Worm (Caenorhabditis elegans) whole organism, L2 larva: ENCODE measurements around the gene ZK121.2.

Source experiments
- Y55F3AM.14 ChIP-seq: fragments of 200-800 bp; sonication (Bioruptor generic); optimal IDR thresholded peaks from 2 replicates; lab custom pipeline; 2018; ENCODE audit warnings: mild to moderate bottlenecking, missing genetic modification characterization, missing compliant biosample characterization
- lin-11 ChIP-seq: fragments of 150-350 bp; sonication (generic microtip); optimal IDR thresholded peaks from 2 replicates; lab custom pipeline; 2014; ENCODE audit warnings: missing biosample characterization, missing genetic modification characterization, inconsistent platforms, mixed read lengths
- lsy-2 ChIP-seq, 2 experiments: fragments of 150-350 bp in 1 of 2; sonication (generic microtip) in 1 of 2; optimal IDR thresholded peaks; 2 replicates each; lab custom pipeline; 2014 to 2017; ENCODE audit warnings: missing biosample characterization in 2 of 2, missing genetic modification characterization in 2 of 2
- mdl-1 ChIP-seq, 2 experiments: fragments of 150-350 bp in 1 of 2; sonication (generic microtip) in 1 of 2; optimal IDR thresholded peaks; 2 replicates each; lab custom pipeline; 2017; ENCODE audit warnings: missing biosample characterization in 2 of 2, missing genetic modification characterization in 2 of 2
- nhr-10 ChIP-seq: sonication (generic microtip); optimal IDR thresholded peaks from 2 replicates; lab custom pipeline; 2017; ENCODE audit warnings: missing biosample characterization, missing genetic modification characterization
- unc-62 ChIP-seq: fragments of 150-350 bp; optimal IDR thresholded peaks from 2 replicates; lab custom pipeline; 2014; ENCODE audit warnings: missing biosample characterization, missing genetic modification reagents, missing genetic modification characterization
- ztf-11 ChIP-seq: sonication (generic microtip); optimal IDR thresholded peaks from 2 replicates; lab custom pipeline; 2017; ENCODE audit warnings: missing biosample characterization, missing genetic modification characterization

- TF ChIP-seq ztf-11 (tag; lab: Kevin White, UChicago) (no peak), nhr-10 (no peak), lsy-2 (tag; optimal IDR thresholded peaks at IDR 0.05; lab: Kevin White, UChicago) (no peak), unc-62 (GFP tag; lab: Kevin White, UChicago) (no peak), Y55F3AM.14 (no peak), lin-11 (tag; lab: Kevin White, UChicago) (no peak), mdl-1 (tag; optimal IDR thresholded peaks at IDR 0.05; lab: Kevin White, UChicago) (no peak)
Observed at ce11 chrIII:5388113-5388512, 46.6 kb downstream of the ZK121.2 start.
